Fruit fly (Drosophila melanogaster): ENCODE data around the gene eco.

Gene eco

dm6 chr3L:7323348-7323747 lies 15.8 kb downstream of the eco start, which contains the start of the genes RhoGEF4 and Rint1 (continued):
- TF ChIP-seq Abd-B (GFP tag; optimal IDR thresholded peaks at IDR 0.05) (no peak), Myc (optimal IDR thresholded peaks at IDR 0.05) (peak; percentile 54), ey (GFP tag; optimal IDR thresholded peaks at IDR 0.05) (peak; percentile 26), Mio (GFP tag; optimal IDR thresholded peaks at IDR 0.05) (no peak), rgr (GFP tag; optimal IDR thresholded peaks at IDR 0.05) (peak; percentile 63), Jra (GFP tag; optimal IDR thresholded peaks at IDR 0.05) (no peak), lola (GFP tag; optimal IDR thresholded peaks at IDR 0.05) (no peak), sv (GFP tag; optimal IDR thresholded peaks at IDR 0.05) (peak; percentile 69), dl (GFP tag; optimal IDR thresholded peaks at IDR 0.05; ENCODE audit: insufficient read depth in 1 of 2, partially characterized antibody in 2 of 2) (no peak), dmrt93B (GFP tag; optimal IDR thresholded peaks at IDR 0.05) (no peak), psq (GFP tag; optimal IDR thresholded peaks at IDR 0.05) (peak; percentile 40), Rel (GFP tag; optimal IDR thresholded peaks at IDR 0.05) (no peak), Rel (tag; optimal IDR thresholded peaks at IDR 0.05) (no peak), CrebA (GFP tag; optimal IDR thresholded peaks at IDR 0.05; ENCODE audit: borderline replicate concordance) (no peak), pan (optimal IDR thresholded peaks at IDR 0.05) (no peak), jim (GFP tag; optimal IDR thresholded peaks at IDR 0.05) (no peak), HLH106 (tag; optimal IDR thresholded peaks at IDR 0.05) (peak; percentile 60), usp (GFP tag; optimal IDR thresholded peaks at IDR 0.05) (no peak)

- no peak for TF ChIP-seq OdsH (GFP tag; optimal IDR thresholded peaks at IDR 0.05)
- no peak for TF ChIP-seq sage (GFP tag; optimal IDR thresholded peaks at IDR 0.05)
- TF ChIP-seq N (GFP tag; optimal IDR thresholded peaks at IDR 0.05) = no peak
- no peak for TF ChIP-seq Rel (GFP tag; optimal IDR thresholded peaks at IDR 0.05)
- TF ChIP-seq Rel (tag; optimal IDR thresholded peaks at IDR 0.05) = no peak
- no peak for TF ChIP-seq HLH106 (tag; optimal IDR thresholded peaks at IDR 0.05)
- TF ChIP-seq Dif (GFP tag; optimal IDR thresholded peaks at IDR 0.05; ENCODE audit: partially characterized antibody) = no peak
- no peak for TF ChIP-seq Vsx2 (GFP tag; optimal IDR thresholded peaks at IDR 0.05; ENCODE audit: partially characterized antibody)
Observed at dm6 chr3L:7319768-7320167, 19.4 kb downstream of the eco start, which contains the start of gene CG8607. CG8607 (plus strand) TSS chr3L:7320068.

- TF ChIP-seq Abd-B (GFP tag; optimal IDR thresholded peaks at IDR 0.05) (no peak), Hr83 (GFP tag; optimal IDR thresholded peaks at IDR 0.05; ENCODE audit: poor library complexity, severe bottlenecking) (no peak), Myc (optimal IDR thresholded peaks at IDR 0.05) (no peak), CG32264 (GFP tag; optimal IDR thresholded peaks at IDR 0.05) (no peak), pan (optimal IDR thresholded peaks at IDR 0.05) (no peak), CG9705 (GFP tag; optimal IDR thresholded peaks at IDR 0.05) (no peak), tai (GFP tag; optimal IDR thresholded peaks at IDR 0.05) (no peak), Jra (GFP tag; optimal IDR thresholded peaks at IDR 0.05) (no peak), Dif (GFP tag; optimal IDR thresholded peaks at IDR 0.05; ENCODE audit: partially characterized antibody) (no peak), Hnf4 (GFP tag; optimal IDR thresholded peaks at IDR 0.05) (no peak)
Observed at dm6 chr3L:7314133-7314532, 25.0 kb downstream of the eco start.

dm6 chr3L:7313559-7314132 lies 25.5 kb downstream of the eco start:
- TF ChIP-seq CG9705 (GFP tag; optimal IDR thresholded peaks at IDR 0.05) = no peak
- no peak for TF ChIP-seq Dfd (GFP tag; optimal IDR thresholded peaks at IDR 0.05)
- TF ChIP-seq Abd-B (GFP tag; optimal IDR thresholded peaks at IDR 0.05) = no peak
- TF ChIP-seq dl (GFP tag; optimal IDR thresholded peaks at IDR 0.05; ENCODE audit: insufficient read depth in 1 of 2, partially characterized antibody in 2 of 2) = no peak
- TF ChIP-seq psq (GFP tag; optimal IDR thresholded peaks at IDR 0.05) = no peak
- no peak for TF ChIP-seq dmrt93B (GFP tag; optimal IDR thresholded peaks at IDR 0.05)
- no peak for TF ChIP-seq sv (GFP tag; optimal IDR thresholded peaks at IDR 0.05)
- no peak for TF ChIP-seq pan (optimal IDR thresholded peaks at IDR 0.05)
- TF ChIP-seq sage (GFP tag; optimal IDR thresholded peaks at IDR 0.05) = no peak
- no peak for TF ChIP-seq Jra (GFP tag; optimal IDR thresholded peaks at IDR 0.05)
- TF ChIP-seq HLH106 (tag; optimal IDR thresholded peaks at IDR 0.05) = no peak
- no peak for TF ChIP-seq OdsH (GFP tag; optimal IDR thresholded peaks at IDR 0.05)
- no peak for TF ChIP-seq CG32264 (GFP tag; optimal IDR thresholded peaks at IDR 0.05)
- no peak for TF ChIP-seq dsf (GFP tag; optimal IDR thresholded peaks at IDR 0.05; ENCODE audit: borderline replicate concordance)
- no peak for TF ChIP-seq CrebA (GFP tag; optimal IDR thresholded peaks at IDR 0.05; ENCODE audit: borderline replicate concordance)
- TF ChIP-seq lola (GFP tag; optimal IDR thresholded peaks at IDR 0.05) = no peak
- TF ChIP-seq Myc (optimal IDR thresholded peaks at IDR 0.05) = no peak
- TF ChIP-seq N (GFP tag; optimal IDR thresholded peaks at IDR 0.05) = no peak

- TF ChIP-seq Hr83 (GFP tag; optimal IDR thresholded peaks at IDR 0.05; ENCODE audit: poor library complexity, severe bottlenecking) (no peak), HLH106 (tag; optimal IDR thresholded peaks at IDR 0.05) (no peak), lola (GFP tag; optimal IDR thresholded peaks at IDR 0.05) (no peak), tai (GFP tag; optimal IDR thresholded peaks at IDR 0.05) (no peak), psq (GFP tag; optimal IDR thresholded peaks at IDR 0.05) (no peak), Sp1 (GFP tag; optimal IDR thresholded peaks at IDR 0.05) (no peak), CG9705 (GFP tag; optimal IDR thresholded peaks at IDR 0.05) (no peak), br (GFP tag; optimal IDR thresholded peaks at IDR 0.05) (no peak), dl (GFP tag; optimal IDR thresholded peaks at IDR 0.05; ENCODE audit: insufficient read depth in 1 of 2, partially characterized antibody in 2 of 2) (no peak), dsf (GFP tag; optimal IDR thresholded peaks at IDR 0.05; ENCODE audit: borderline replicate concordance) (no peak), woc (GFP tag; optimal IDR thresholded peaks at IDR 0.05) (no peak), dmrt93B (GFP tag; optimal IDR thresholded peaks at IDR 0.05) (no peak), h (GFP tag; optimal IDR thresholded peaks at IDR 0.05) (no peak), Rel (GFP tag; optimal IDR thresholded peaks at IDR 0.05) (no peak), Rel (tag; optimal IDR thresholded peaks at IDR 0.05) (no peak), Abd-B (GFP tag; optimal IDR thresholded peaks at IDR 0.05) (no peak), usp (GFP tag; optimal IDR thresholded peaks at IDR 0.05) (no peak), Vsx2 (GFP tag; optimal IDR thresholded peaks at IDR 0.05; ENCODE audit: partially characterized antibody) (no peak)
Observed at dm6 chr3L:7312754-7313153, 26.4 kb downstream of the eco start, which contains the start of gene unc-13-4A. unc-13-4A (minus strand) TSS chr3L:7312896.

All from whole organism, wandering third instar larva.